Worm (Caenorhabditis elegans) whole organism, L2 larva: ENCODE results near the gene T22C8.1.

ENCODE experiments used
- aly-2 ChIP-seq: fragments of 150-350 bp; optimal IDR thresholded peaks from 2 replicates; lab custom pipeline; 2014; ENCODE audit warnings: missing biosample characterization, missing genetic modification characterization
- lin-39 ChIP-seq: fragments of 150-350 bp; optimal IDR thresholded peaks from 2 replicates; lab custom pipeline; 2014; ENCODE audit warnings: missing biosample characterization, missing genetic modification reagents, missing genetic modification characterization
- nhr-11 ChIP-seq: fragments of 150-350 bp; optimal IDR thresholded peaks from 2 replicates; lab custom pipeline; 2014; ENCODE audit warnings: missing biosample characterization, missing genetic modification characterization
- nhr-25 ChIP-seq: fragments of 150-350 bp; sonication (generic microtip); optimal IDR thresholded peaks from 3 replicates; lab custom pipeline; 2014; ENCODE audit warnings: missing biosample characterization, missing genetic modification characterization

ce11 chrII:8642376-8642775 is 29.8 kb downstream of the T22C8.1 start:
- TF ChIP-seq nhr-11 (tag; lab: Kevin White, UChicago), result no peak
- no peak for TF ChIP-seq nhr-25 (tag; lab: Kevin White, UChicago)
- no peak for TF ChIP-seq lin-39 (tag; lab: Kevin White, UChicago)
- no peak for TF ChIP-seq aly-2 (tag; lab: Kevin White, UChicago)
